Fruit fly (Drosophila melanogaster) whole organism, embryonic: ENCODE data around the gene CG43915.

Experiments used
- Bteb2 ChIP-seq: fragments of 200-800 bp; sonication (Bioruptor generic); optimal IDR thresholded peaks from 2 replicates; lab custom pipeline; 2016; ENCODE audit warnings: missing biosample characterization, missing genetic modification characterization
- CG10565 ChIP-seq: fragments of 200-800 bp; sonication (Bioruptor generic); optimal IDR thresholded peaks from 3 replicates; lab custom pipeline; 2016; ENCODE audit warnings: missing biosample characterization, mild to moderate bottlenecking, missing genetic modification characterization
- CG11085 ChIP-seq: fragments of 200-800 bp; sonication (Bioruptor generic); IDR thresholded peaks from 2 replicates; pipeline ENCODE4 v1.3.6; 2022; ENCODE audit warnings: missing biosample characterization, missing genetic modification characterization
- CG12104 ChIP-seq: fragments of 200-800 bp; sonication (Bioruptor generic); optimal IDR thresholded peaks from 3 replicates; lab custom pipeline; 2016; ENCODE audit warnings: missing biosample characterization, missing genetic modification characterization
- CG12769 ChIP-seq: fragments of 200-800 bp; sonication (Bioruptor generic); optimal IDR thresholded peaks from 2 replicates; lab custom pipeline; 2019; ENCODE audit warnings: missing biosample characterization, mild to moderate bottlenecking, missing genetic modification characterization, moderate library complexity
- CG16863 ChIP-seq: fragments of 200-800 bp; sonication (Bioruptor generic); optimal IDR thresholded peaks from 3 replicates; lab custom pipeline; 2016; ENCODE audit warnings: missing biosample characterization, missing genetic modification characterization
- CG32532 ChIP-seq: fragments of 200-800 bp; sonication (Bioruptor generic); IDR thresholded peaks from 2 replicates; pipeline ENCODE4 v1.3.6; 2022; ENCODE audit warnings: missing biosample characterization, missing genetic modification characterization
- CG4360 ChIP-seq: fragments of 200-800 bp; sonication (Bioruptor generic); IDR thresholded peaks from 2 replicates; pipeline ENCODE4 v1.3.6; 2022; ENCODE audit warnings: missing biosample characterization, missing genetic modification characterization
- CG43689 ChIP-seq: fragments of 200-800 bp; sonication (Bioruptor generic); IDR thresholded peaks from 2 replicates; pipeline ENCODE4 v1.3.6; 2022; ENCODE audit warnings: missing biosample characterization, missing genetic modification characterization
- CG4730 ChIP-seq: fragments of 200-800 bp; sonication (Bioruptor generic); IDR thresholded peaks from 2 replicates; pipeline ENCODE4 v1.3.6; 2022; ENCODE audit warnings: missing biosample characterization, missing genetic modification characterization
- CG6689 ChIP-seq: fragments of 200-800 bp; sonication (Bioruptor generic); IDR thresholded peaks from 2 replicates; pipeline ENCODE4 v1.3.6; 2022; ENCODE audit warnings: missing biosample characterization, missing genetic modification characterization
- CG7357 ChIP-seq: fragments of 200-800 bp; sonication (Bioruptor generic); IDR thresholded peaks from 3 replicates; pipeline ENCODE4 v1.3.6; 2022; ENCODE audit warnings: missing biosample characterization, missing genetic modification characterization
- CG7786 ChIP-seq: fragments of 200-800 bp; sonication (Bioruptor generic); optimal IDR thresholded peaks from 2 replicates; lab custom pipeline; 2016; ENCODE audit warnings: missing biosample characterization, missing genetic modification characterization
- CG8089 ChIP-seq: fragments of 200-800 bp; sonication (Bioruptor generic); optimal IDR thresholded peaks from 3 replicates; lab custom pipeline; 2016; ENCODE audit warnings: missing biosample characterization, missing genetic modification characterization
- CG8388 ChIP-seq: fragments of 200-800 bp; sonication (Bioruptor generic); optimal IDR thresholded peaks from 2 replicates; lab custom pipeline; 2019; ENCODE audit warnings: missing biosample characterization, mild to moderate bottlenecking, missing genetic modification characterization, moderate library complexity
- CG9437 ChIP-seq: fragments of 200-800 bp; sonication (Bioruptor generic); optimal IDR thresholded peaks from 2 replicates; lab custom pipeline; 2018; ENCODE audit warnings: missing biosample characterization, mild to moderate bottlenecking, missing genetic modification characterization
- Deaf1 ChIP-seq: fragments of 200-800 bp; optimal IDR thresholded peaks from 3 replicates; lab custom pipeline; 2019; ENCODE audit warnings: missing biosample characterization, mild to moderate bottlenecking, missing genetic modification characterization, moderate library complexity
- Doc2 ChIP-seq: fragments of 200-800 bp; sonication (Bioruptor generic); IDR thresholded peaks from 2 replicates; pipeline ENCODE4 v1.3.6; 2022; ENCODE audit warnings: missing biosample characterization, missing genetic modification characterization
- Dp ChIP-seq: fragments of 200-800 bp; sonication (Bioruptor generic); optimal IDR thresholded peaks from 2 replicates; lab custom pipeline; 2018; ENCODE audit warnings: missing biosample characterization, mild to moderate bottlenecking, missing genetic modification characterization, moderate library complexity
- Ets65A ChIP-seq: fragments of 200-800 bp; sonication (Bioruptor generic); peaks from one replicate; lab custom pipeline; 2016; ENCODE audit warnings: missing biosample characterization, missing genetic modification characterization
- Fer3 ChIP-seq: fragments of 200-800 bp; sonication (Bioruptor generic); optimal IDR thresholded peaks from 2 replicates; lab custom pipeline; 2018; ENCODE audit warnings: missing biosample characterization, mild to moderate bottlenecking, missing genetic modification characterization, moderate library complexity
- HLH3B ChIP-seq: fragments of 200-800 bp; sonication (Bioruptor generic); IDR thresholded peaks from 2 replicates; pipeline ENCODE4 v1.3.6; 2022; ENCODE audit warnings: missing biosample characterization, missing genetic modification characterization
- Max ChIP-seq: fragments of 200-800 bp; sonication (Bioruptor generic); optimal IDR thresholded peaks from 2 replicates; lab custom pipeline; 2016; ENCODE audit warnings: missing biosample characterization, mild to moderate bottlenecking, missing genetic modification characterization
- Med ChIP-seq: fragments of 200-800 bp; sonication (Bioruptor generic); peaks from one replicate; lab custom pipeline; 2016; ENCODE audit warnings: missing biosample characterization, missing genetic modification characterization, mild to moderate bottlenecking, inconsistent platforms, moderate library complexity
- Neu2 ChIP-seq: fragments of 200-800 bp; sonication (Bioruptor generic); optimal IDR thresholded peaks from 3 replicates; lab custom pipeline; 2016; ENCODE audit warnings: missing biosample characterization, missing genetic modification characterization, borderline replicate concordance
- Opbp ChIP-seq: fragments of 200-800 bp; sonication (Bioruptor generic); IDR thresholded peaks from 3 replicates; pipeline ENCODE4 v1.3.6; 2022; ENCODE audit warnings: missing biosample characterization, missing genetic modification characterization; ENCODE audit not compliant: partially characterized antibody
- Pdp1 ChIP-seq, 2 experiments: fragments of 200-800 bp; sonication (Bioruptor generic); optimal IDR thresholded peaks; 3 replicates each; lab custom pipeline; 2016; ENCODE audit warnings: missing biosample characterization in 2 of 2, missing genetic modification characterization in 2 of 2, mild to moderate bottlenecking in 1 of 2, moderate library complexity in 1 of 2
- Ravus ChIP-seq: fragments of 200-800 bp; sonication (Bioruptor generic); IDR thresholded peaks from 2 replicates; pipeline ENCODE4 v1.3.6; 2022; ENCODE audit warnings: missing biosample characterization, missing genetic modification characterization
- Rx ChIP-seq: fragments of 200-800 bp; sonication (Bioruptor generic); IDR thresholded peaks from 2 replicates; pipeline ENCODE4 v1.3.6; 2022; ENCODE audit warnings: missing biosample characterization, missing genetic modification characterization
- Stat92E ChIP-seq, 3 experiments: fragments of >200 bp in 2 of 3; fragments of 200-800 bp in 1 of 3; sonication (Bioruptor generic) in 1 of 3; optimal IDR thresholded peaks; 2 replicates each; lab custom pipeline; 2017 to 2019; ENCODE audit warnings: missing biosample characterization in 3 of 3, missing genetic modification characterization in 3 of 3, mild to moderate bottlenecking in 1 of 3, moderate library complexity in 1 of 3
- Taf1 ChIP-seq: fragments of 200-800 bp; sonication (Bioruptor generic); IDR thresholded peaks from 2 replicates; pipeline ENCODE4 v1.3.6; 2022; ENCODE audit warnings: missing biosample characterization, missing genetic modification characterization
- Trl ChIP-seq, 3 experiments: fragments of >200 bp in 2 of 3; fragments of 200-800 bp in 1 of 3; sonication (Bioruptor generic) in 1 of 3; optimal IDR thresholded peaks; 2 replicates in 1 of 3; 3 replicates in 2 of 3; lab custom pipeline; 2016 to 2017; ENCODE audit warnings: missing biosample characterization in 1 of 3, missing genetic modification characterization in 1 of 3
- cg ChIP-seq: fragments of 200-800 bp; sonication (Bioruptor generic); optimal IDR thresholded peaks from 3 replicates; lab custom pipeline; 2019; ENCODE audit warnings: missing biosample characterization, mild to moderate bottlenecking, missing genetic modification characterization, moderate library complexity
- dimm ChIP-seq: fragments of 200-800 bp; sonication (Bioruptor generic); IDR thresholded peaks from 2 replicates; pipeline ENCODE4 v1.3.6; 2022; ENCODE audit warnings: missing biosample characterization, missing genetic modification characterization
- ems ChIP-seq: fragments of 200-800 bp; sonication (Bioruptor generic); optimal IDR thresholded peaks from 3 replicates; lab custom pipeline; 2016; ENCODE audit warnings: missing biosample characterization, missing genetic modification characterization
- gce ChIP-seq: fragments of 200-800 bp; sonication (Bioruptor generic); IDR thresholded peaks from 3 replicates; pipeline ENCODE4 v1.3.6; 2022; ENCODE audit warnings: missing biosample characterization, missing genetic modification characterization
- grn ChIP-seq: fragments of 200-800 bp; sonication (Bioruptor generic); optimal IDR thresholded peaks from 3 replicates; lab custom pipeline; 2017; ENCODE audit warnings: missing biosample characterization, missing genetic modification characterization
- luna ChIP-seq: fragments of 200-800 bp; sonication (Bioruptor generic); optimal IDR thresholded peaks from 2 replicates; lab custom pipeline; 2016; ENCODE audit warnings: missing biosample characterization, missing genetic modification characterization
- p53 ChIP-seq: fragments of 200-800 bp; sonication (Bioruptor generic); optimal IDR thresholded peaks from 2 replicates; lab custom pipeline; 2016; ENCODE audit warnings: missing biosample characterization, missing genetic modification characterization
- pros ChIP-seq: fragments of 200-800 bp; sonication (Bioruptor generic); optimal IDR thresholded peaks from 3 replicates; lab custom pipeline; 2019; ENCODE audit warnings: missing biosample characterization, mild to moderate bottlenecking, missing genetic modification characterization, moderate library complexity
- psq ChIP-seq: fragments of 200-800 bp; sonication (Bioruptor generic); optimal IDR thresholded peaks from 2 replicates; lab custom pipeline; 2017; ENCODE audit warnings: missing biosample characterization, missing genetic modification characterization
- repo ChIP-seq: fragments of 200-800 bp; sonication (Bioruptor generic); optimal IDR thresholded peaks from 2 replicates; lab custom pipeline; 2016; ENCODE audit warnings: missing biosample characterization, missing genetic modification characterization
- row ChIP-seq: fragments of 200-800 bp; sonication (Bioruptor generic); IDR thresholded peaks from 3 replicates; pipeline ENCODE4 v1.3.6; 2022; ENCODE audit warnings: missing biosample characterization, missing genetic modification characterization
- tin ChIP-seq: fragments of 200-800 bp; sonication (Bioruptor generic); optimal IDR thresholded peaks from 3 replicates; lab custom pipeline; 2016; ENCODE audit warnings: missing biosample characterization, missing genetic modification characterization
- tll ChIP-seq, 2 experiments: fragments of 200-800 bp in 1 of 2; fragments of >200 bp in 1 of 2; sonication (Bioruptor generic) in 1 of 2; optimal IDR thresholded peaks; 2 replicates each; lab custom pipeline; 2017 to 2019; ENCODE audit warnings: missing biosample characterization in 2 of 2, missing genetic modification characterization in 2 of 2, mild to moderate bottlenecking in 1 of 2, moderate library complexity in 1 of 2
- wek ChIP-seq: fragments of 200-800 bp; sonication (Bioruptor generic); optimal IDR thresholded peaks from 3 replicates; lab custom pipeline; 2018; ENCODE audit warnings: missing biosample characterization, mild to moderate bottlenecking, missing genetic modification characterization, moderate library complexity

The CG43915 gene

dm6 chr3L:3925487-3925886 lies 47.2 kb upstream of the CG43915 start (continued):
- no peak for TF ChIP-seq Dp (GFP tag; lab: Kevin White, UChicago)
- TF ChIP-seq pros (GFP tag; lab: Kevin White, UChicago), result no peak

dm6 chr3L:3926191-3926765 lies 46.4 kb upstream of the CG43915 start:
- TF ChIP-seq psq, result peak; percentile 34
- TF ChIP-seq CG8089 (GFP tag; lab: Kevin White, UChicago), result no peak
- TF ChIP-seq CG4360 (GFP tag; lab: Robert Waterston, UW), result no peak
- no peak for TF ChIP-seq Neu2
- no peak for TF ChIP-seq Taf1
- no peak for TF ChIP-seq gce (GFP tag; lab: Robert Waterston, UW)
- no peak for TF ChIP-seq tin (GFP tag; lab: Kevin White, UChicago)
- TF ChIP-seq cg, result peak; percentile 0
- TF ChIP-seq ems, result no peak
- peak; percentile 75 for TF ChIP-seq Deaf1 (tag; lab: Kevin White, UChicago)
- no peak for TF ChIP-seq Stat92E (GFP tag; optimal IDR thresholded peaks at IDR 0.05; lab: Kevin White, UChicago)
- TF ChIP-seq Pdp1 (GFP tag; optimal IDR thresholded peaks at IDR 0.05; lab: Kevin White, UChicago), result peak in 1 of 2 experiments; percentile 65
- TF ChIP-seq CG12769, result no peak
- no peak for TF ChIP-seq CG8388
- TF ChIP-seq CG16863 (GFP tag; lab: Kevin White, UChicago), result no peak
- TF ChIP-seq CG12104, result no peak
- no peak for TF ChIP-seq CG7357 (GFP tag; lab: Robert Waterston, UW)
- TF ChIP-seq CG9437 (GFP tag; lab: Kevin White, UChicago), result no peak
- TF ChIP-seq CG11085 (GFP tag; lab: Robert Waterston, UW), result no peak
- TF ChIP-seq Max, result no peak
- no peak for TF ChIP-seq row (GFP tag; lab: Robert Waterston, UW)
- TF ChIP-seq dimm (GFP tag; lab: Robert Waterston, UW), result no peak
- TF ChIP-seq Doc2 (GFP tag; lab: Robert Waterston, UW), result no peak
- TF ChIP-seq tll (GFP tag; optimal IDR thresholded peaks at IDR 0.05; lab: Kevin White, UChicago), result no peak
- TF ChIP-seq CG4730 (GFP tag; lab: Robert Waterston, UW), result no peak
- TF ChIP-seq HLH3B (GFP tag; lab: Robert Waterston, UW), result no peak
- TF ChIP-seq Trl (optimal IDR thresholded peaks at IDR 0.05; lab: Kevin White, UChicago), result peak; percentile 16 to 49
- no peak for TF ChIP-seq Trl (GFP tag; optimal IDR thresholded peaks at IDR 0.05; lab: Kevin White, UChicago)
- no peak for TF ChIP-seq pros (GFP tag; lab: Kevin White, UChicago)
- TF ChIP-seq, all 482 proteins: peak for 5

dm6 chr3L:3927462-3927861 lies 45.2 kb upstream of the CG43915 start:
- TF ChIP-seq Med (GFP tag; lab: Kevin White, UChicago) (peak; percentile 65), Fer3 (no peak), Ets65A (GFP tag; lab: Kevin White, UChicago) (peak; percentile 59), row (GFP tag; lab: Robert Waterston, UW) (no peak), CG43689 (GFP tag; lab: Robert Waterston, UW) (no peak)

DNA sequence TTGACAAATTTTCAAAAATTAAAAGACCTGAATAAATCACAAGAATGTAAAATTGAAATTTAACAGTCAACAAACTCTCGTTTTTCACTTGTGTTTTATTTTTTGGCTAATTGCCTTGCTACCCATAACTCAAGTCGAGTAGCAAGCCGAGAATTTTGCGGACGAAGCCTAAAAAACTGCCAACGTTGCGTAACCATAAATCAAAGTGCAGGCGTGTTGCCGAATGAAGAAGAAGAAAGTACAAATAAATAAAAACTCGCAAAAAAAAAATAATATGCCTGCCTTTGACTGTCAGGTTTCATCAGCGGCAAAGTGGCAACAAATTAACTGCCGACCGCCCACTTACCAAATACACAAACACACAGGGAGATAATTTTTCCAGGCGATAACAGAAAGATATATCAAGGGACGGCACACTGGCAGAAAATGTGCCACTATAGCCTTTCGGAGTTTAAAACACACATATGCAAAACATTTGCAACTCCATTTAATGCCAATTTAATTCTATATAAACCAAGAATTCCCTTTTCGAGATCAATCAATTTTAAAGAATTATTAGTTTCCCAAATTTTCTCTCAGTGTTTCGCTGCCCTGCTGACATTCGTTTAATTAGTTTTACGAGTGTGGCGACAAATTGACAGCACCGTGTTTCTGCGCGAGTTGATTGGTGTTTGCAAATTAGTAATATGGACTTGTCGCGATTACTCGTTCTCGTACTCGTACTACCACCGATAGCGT lies 44.3 kb upstream of the CG43915 start:
- peak; percentile 93 for TF ChIP-seq CG7786 (GFP tag; lab: Kevin White, UChicago)
- TF ChIP-seq CG10565, result no peak
- TF ChIP-seq repo (GFP tag; lab: Kevin White, UChicago), result peak; percentile 65
- TF ChIP-seq Bteb2 (GFP tag; lab: Kevin White, UChicago), result peak; percentile 84
- no peak for TF ChIP-seq Opbp (GFP tag; lab: Robert Waterston, UW)
- TF ChIP-seq Ravus (GFP tag; lab: Robert Waterston, UW), result peak; percentile 75
- TF ChIP-seq CG6689 (GFP tag; lab: Robert Waterston, UW), result peak; percentile 75
- TF ChIP-seq p53 (GFP tag; lab: Kevin White, UChicago), result peak; percentile 18
- peak; percentile 56 for TF ChIP-seq wek (GFP tag; lab: Kevin White, UChicago)
- TF ChIP-seq Rx, result peak; percentile 66
- TF ChIP-seq luna (GFP tag; lab: Kevin White, UChicago), result peak; percentile 59
- TF ChIP-seq grn (GFP tag; lab: Kevin White, UChicago), result peak; percentile 3
- TF ChIP-seq CG32532 (GFP tag; lab: Robert Waterston, UW), result peak; percentile 92
